Worm (Caenorhabditis elegans) whole organism, young adult: ENCODE results near the gene zzz-1.

ENCODE experiments used
- F57C9.4 ChIP-seq: sonication (generic microtip); optimal IDR thresholded peaks from 2 replicates; lab custom pipeline; 2017; ENCODE audit warnings: mild to moderate bottlenecking, missing genetic modification characterization, missing compliant biosample characterization
- Y95B8A.8 ChIP-seq: fragments of 200-800 bp; sonication (Bioruptor generic); IDR thresholded peaks from 2 replicates; pipeline ENCODE4 v1.3.6; 2022; ENCODE audit warnings: missing genetic modification reagents, missing genetic modification characterization, missing compliant biosample characterization
- ceh-100 ChIP-seq: fragments of 200-800 bp; sonication (Bioruptor generic); IDR thresholded peaks from 2 replicates; pipeline ENCODE4 v1.3.6; 2022; ENCODE audit warnings: missing genetic modification reagents, missing genetic modification characterization, missing compliant biosample characterization
- lin-54 ChIP-seq: fragments of 200-800 bp; sonication (Bioruptor generic); optimal IDR thresholded peaks from 2 replicates; lab custom pipeline; 2018; ENCODE audit warnings: mild to moderate bottlenecking, missing genetic modification characterization, missing compliant biosample characterization
- mes-4 ChIP-seq: sonication (generic microtip); optimal IDR thresholded peaks from 2 replicates; lab custom pipeline; 2016; ENCODE audit warnings: missing genotype, missing genetic modification characterization, missing compliant biosample characterization
- unc-130 ChIP-seq: sonication (generic microtip); optimal IDR thresholded peaks from 2 replicates; lab custom pipeline; 2016; ENCODE audit warnings: missing genetic modification reagents, missing genetic modification characterization, missing compliant biosample characterization
- unc-62 ChIP-seq: fragments of 150-350 bp; optimal IDR thresholded peaks from 2 replicates; lab custom pipeline; 2014; ENCODE audit warnings: missing biosample characterization, missing genetic modification reagents, missing genetic modification characterization

- TF ChIP-seq unc-130 (no peak), ceh-100 (GFP tag; lab: Robert Waterston, UW) (no peak), F57C9.4 (tag; lab: Kevin White, UChicago) (no peak), Y95B8A.8 (GFP tag; lab: Robert Waterston, UW) (no peak), unc-62 (GFP tag; lab: Kevin White, UChicago) (no peak), mes-4 (no peak), lin-54 (no peak)
Measured at ce11 chrV:10883478-10883877, 25.5 kb downstream of the zzz-1 start, which contains the start of gene F32D8.2.
